Worm (Caenorhabditis elegans): ENCODE data around the gene scrm-7.
A peak's percentile ranks its signal among the peaks of the same experiment; 100 is the strongest.

Gene scrm-7

ce11 chrV:14820314-14820713 is 40.8 kb upstream of the scrm-7 start:
- no peak for TF ChIP-seq nhr-77 (tag; optimal IDR thresholded peaks at IDR 0.05)
- no peak for TF ChIP-seq elt-1 (tag; optimal IDR thresholded peaks at IDR 0.05)
- TF ChIP-seq eor-1 (tag; optimal IDR thresholded peaks at IDR 0.05) = no peak
- TF ChIP-seq lin-39 (tag; optimal IDR thresholded peaks at IDR 0.05) = no peak
- TF ChIP-seq ama-1 (optimal IDR thresholded peaks at IDR 0.05) = no peak
- TF ChIP-seq ceh-28 (tag; optimal IDR thresholded peaks at IDR 0.05) = no peak
- TF ChIP-seq lin-15B (tag; optimal IDR thresholded peaks at IDR 0.05) = no peak
- no peak for TF ChIP-seq pha-4 (tag; optimal IDR thresholded peaks at IDR 0.05)
- TF ChIP-seq daf-12 (tag; optimal IDR thresholded peaks at IDR 0.05) = no peak
- no peak for TF ChIP-seq fkh-10 (GFP tag; optimal IDR thresholded peaks at IDR 0.05)
- no peak for TF ChIP-seq snpc-4 (tag; optimal IDR thresholded peaks at IDR 0.05)
- TF ChIP-seq zag-1 (tag; optimal IDR thresholded peaks at IDR 0.05) = no peak
- TF ChIP-seq mml-1 (tag; optimal IDR thresholded peaks at IDR 0.05) = no peak
- no peak for TF ChIP-seq nhr-237 (tag; optimal IDR thresholded peaks at IDR 0.05)
- TF ChIP-seq lsy-12 (tag; optimal IDR thresholded peaks at IDR 0.05) = no peak
- no peak for TF ChIP-seq nhr-11 (tag; optimal IDR thresholded peaks at IDR 0.05)
- no peak for TF ChIP-seq ceh-82 (tag; optimal IDR thresholded peaks at IDR 0.05)

- TF ChIP-seq unc-39 (tag; optimal IDR thresholded peaks at IDR 0.05) (no peak), elt-1 (tag; optimal IDR thresholded peaks at IDR 0.05) (peak; percentile 63)
Measured at ce11 chrV:14815500-14815899, 36.0 kb upstream of the scrm-7 start, which contains the start of gene rin-1. TSS of gene rin-1 (minus strand) at chrV:14815600.

- no peak for TF ChIP-seq unc-39 (tag; optimal IDR thresholded peaks at IDR 0.05)
- TF ChIP-seq ztf-11 (tag; optimal IDR thresholded peaks at IDR 0.05) = no peak
- TF ChIP-seq lsy-12 (tag; optimal IDR thresholded peaks at IDR 0.05) = no peak
- TF ChIP-seq nhr-11 (tag; optimal IDR thresholded peaks at IDR 0.05) = no peak
- TF ChIP-seq zag-1 (tag; optimal IDR thresholded peaks at IDR 0.05) = no peak
- no peak for TF ChIP-seq ceh-16 (tag; optimal IDR thresholded peaks at IDR 0.05)
- no peak for TF ChIP-seq ceh-28 (tag; optimal IDR thresholded peaks at IDR 0.05)
- no peak for TF ChIP-seq nfya-1 (tag; optimal IDR thresholded peaks at IDR 0.05; ENCODE audit: insufficient read depth)
- TF ChIP-seq daf-12 (tag; optimal IDR thresholded peaks at IDR 0.05) = no peak
- TF ChIP-seq nhr-28 (tag; optimal IDR thresholded peaks at IDR 0.05) = no peak
- no peak for TF ChIP-seq ama-1 (optimal IDR thresholded peaks at IDR 0.05)
- no peak for TF ChIP-seq unc-62 (GFP tag; optimal IDR thresholded peaks at IDR 0.05)
- TF ChIP-seq pha-4 (tag; optimal IDR thresholded peaks at IDR 0.05) = no peak
- TF ChIP-seq elt-1 (tag; optimal IDR thresholded peaks at IDR 0.05) = no peak
- no peak for TF ChIP-seq mml-1 (tag; optimal IDR thresholded peaks at IDR 0.05)
- no peak for TF ChIP-seq eor-1 (tag; optimal IDR thresholded peaks at IDR 0.05)
- TF ChIP-seq hmg-11 (tag; optimal IDR thresholded peaks at IDR 0.05) = no peak
- no peak for TF ChIP-seq pqm-1 (tag; optimal IDR thresholded peaks at IDR 0.05)
- no peak for TF ChIP-seq nhr-25 (tag; optimal IDR thresholded peaks at IDR 0.05)
Measured at ce11 chrV:14813566-14813965, 34.0 kb upstream of the scrm-7 start.

ce11 chrV:14806204-14806737 is 26.7 kb upstream of the scrm-7 start:
- TF ChIP-seq lin-39 (tag; optimal IDR thresholded peaks at IDR 0.05) (peak; percentile 2), nhr-23 (tag; optimal IDR thresholded peaks at IDR 0.05) (no peak), pha-4 (tag; optimal IDR thresholded peaks at IDR 0.05) (no peak), nhr-25 (tag; optimal IDR thresholded peaks at IDR 0.05) (peak; percentile 67), nhr-28 (tag; optimal IDR thresholded peaks at IDR 0.05) (no peak), nhr-43 (tag; optimal IDR thresholded peaks at IDR 0.05; ENCODE audit: poor library complexity, severe bottlenecking) (no peak), hmg-11 (tag; optimal IDR thresholded peaks at IDR 0.05) (no peak), snpc-4 (tag; optimal IDR thresholded peaks at IDR 0.05) (no peak)

ce11 chrV:14800402-14800801 is 20.9 kb upstream of the scrm-7 start:
- TF ChIP-seq nhr-11 (tag; optimal IDR thresholded peaks at IDR 0.05) (peak; percentile 24), pqm-1 (tag; optimal IDR thresholded peaks at IDR 0.05) (no peak), nfya-1 (tag; optimal IDR thresholded peaks at IDR 0.05; ENCODE audit: insufficient read depth) (no peak), nhr-67 (tag; optimal IDR thresholded peaks at IDR 0.05) (no peak), egl-27 (tag; optimal IDR thresholded peaks at IDR 0.05) (no peak), lin-39 (tag; optimal IDR thresholded peaks at IDR 0.05) (peak; percentile 45), ztf-11 (tag; optimal IDR thresholded peaks at IDR 0.05) (no peak)

ce11 chrV:14797886-14798285 is 18.3 kb upstream of the scrm-7 start:
- no peak for TF ChIP-seq nhr-11 (tag; optimal IDR thresholded peaks at IDR 0.05)
- no peak for TF ChIP-seq fos-1 (tag; optimal IDR thresholded peaks at IDR 0.05)
- TF ChIP-seq elt-2 (tag; optimal IDR thresholded peaks at IDR 0.05) = no peak
- no peak for TF ChIP-seq fkh-10 (GFP tag; optimal IDR thresholded peaks at IDR 0.05)
- no peak for TF ChIP-seq hmg-11 (tag; optimal IDR thresholded peaks at IDR 0.05)
- no peak for TF ChIP-seq ceh-28 (tag; optimal IDR thresholded peaks at IDR 0.05)
- no peak for TF ChIP-seq nhr-25 (tag; optimal IDR thresholded peaks at IDR 0.05)
- TF ChIP-seq snpc-4 (tag; optimal IDR thresholded peaks at IDR 0.05) = no peak
- no peak for TF ChIP-seq egl-5 (tag; optimal IDR thresholded peaks at IDR 0.05)
- TF ChIP-seq skn-1 (tag; optimal IDR thresholded peaks at IDR 0.05) = no peak
- TF ChIP-seq ceh-9 (tag; optimal IDR thresholded peaks at IDR 0.05) = no peak
- TF ChIP-seq nhr-237 (tag; optimal IDR thresholded peaks at IDR 0.05) = no peak
- no peak for TF ChIP-seq nfya-1 (tag; optimal IDR thresholded peaks at IDR 0.05; ENCODE audit: insufficient read depth)
- no peak for TF ChIP-seq ztf-4 (tag; optimal IDR thresholded peaks at IDR 0.05)
- no peak for TF ChIP-seq eor-1 (tag; optimal IDR thresholded peaks at IDR 0.05)
- TF ChIP-seq lin-39 (tag; optimal IDR thresholded peaks at IDR 0.05) = no peak
- TF ChIP-seq nhr-23 (tag; optimal IDR thresholded peaks at IDR 0.05) = no peak
- TF ChIP-seq tbx-2 (tag; optimal IDR thresholded peaks at IDR 0.05) = no peak
